In the genomic region with DNA sequence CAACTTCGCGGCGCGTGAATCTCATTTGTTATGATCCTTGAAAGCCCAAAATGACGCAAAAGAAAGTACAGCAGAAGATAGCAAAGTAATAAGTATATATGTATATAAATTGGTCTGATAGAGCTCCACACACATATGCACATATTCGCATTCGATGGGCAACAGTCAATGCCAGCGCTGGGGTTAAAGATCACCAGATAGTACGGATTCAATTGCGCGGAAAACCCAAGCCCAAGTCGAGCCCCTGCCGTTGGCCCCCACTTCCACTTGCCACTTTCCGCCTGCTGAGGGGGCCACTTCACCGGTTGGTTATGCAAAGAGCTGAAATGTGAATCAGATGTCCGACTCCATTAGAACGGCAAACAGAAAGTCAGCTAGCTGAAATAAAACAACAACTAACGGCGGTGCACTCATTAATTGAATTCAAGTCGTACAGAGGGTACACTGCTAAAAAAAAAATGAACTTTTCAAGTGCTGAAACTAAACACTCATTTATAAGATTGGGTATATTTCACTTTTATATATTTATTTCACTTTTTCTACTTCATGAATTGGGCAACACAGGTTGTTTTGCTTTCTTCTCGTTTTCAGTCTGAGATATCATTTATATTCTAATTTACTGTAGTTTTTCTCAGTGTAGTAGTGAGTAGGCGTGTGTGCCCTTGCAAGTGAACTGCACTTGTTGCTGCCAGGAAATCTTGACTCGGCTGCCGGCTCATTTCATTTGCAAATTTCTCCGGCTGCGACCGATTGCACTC, we compare ENCODE assay signal across 2 fruit fly cellular contexts.
A peak's percentile ranks its signal among the peaks of the same experiment; 100 is the strongest.
TF ChIP-seq lines count a peak whose summit lies in the region.

No protein-coding gene starts in this region.

TF ChIP-seq in whole organism, embryonic, 481 proteins besides CTCF, POLR2A, EP300 and RAD21 (continued from another document and continues in another):
- TF ChIP-seq CG9727 (GFP tag; optimal IDR thresholded peaks at IDR 0.05; lab: Kevin White, UChicago) (peak; percentile 23), ci (GFP tag; IDR thresholded peaks at IDR 0.05; lab: Robert Waterston, UW) (0 out of 3 replicates have a peak, but pooled peaks have one; percentile 56), ash1 (GFP tag; optimal IDR thresholded peaks at IDR 0.05; lab: Kevin White, UChicago) (no peak), CG11456 (GFP tag; IDR thresholded peaks at IDR 0.05; lab: Robert Waterston, UW) (no peak), CG11093 (GFP tag; IDR thresholded peaks at IDR 0.05; lab: Robert Waterston, UW) (no peak), CG31365 (tag; optimal IDR thresholded peaks at IDR 0.05; lab: Kevin White, UChicago) (no peak), CoRest (tag; optimal IDR thresholded peaks at IDR 0.05; lab: Kevin White, UChicago) (peak; percentile 13), Bgb (GFP tag; IDR thresholded peaks at IDR 0.05; lab: Robert Waterston, UW; ENCODE audit: partially characterized antibody) (no peak), Taf1 (GFP tag; IDR thresholded peaks at IDR 0.05; lab: Robert Waterston, UW) (no peak), CG1233 (GFP tag; optimal IDR thresholded peaks at IDR 0.05; lab: Kevin White, UChicago) (no peak), Hsf (GFP tag; optimal IDR thresholded peaks at IDR 0.05; lab: Kevin White, UChicago) (peak; percentile 2), grau (tag; optimal IDR thresholded peaks at IDR 0.05; lab: Kevin White, UChicago) (peak; percentile 25), sim (GFP tag; IDR thresholded peaks at IDR 0.05; lab: Robert Waterston, UW) (no peak), unpg (GFP tag; optimal IDR thresholded peaks at IDR 0.05; lab: Kevin White, UChicago) (peak; percentile 9), pum (GFP tag; optimal IDR thresholded peaks at IDR 0.05; lab: Kevin White, UChicago) (no peak), Sry-δ (GFP tag; optimal IDR thresholded peaks at IDR 0.05; lab: Kevin White, UChicago) (no peak), en (GFP tag; optimal IDR thresholded peaks at IDR 0.05; lab: Kevin White, UChicago) (no peak), CG15011 (GFP tag; optimal IDR thresholded peaks at IDR 0.05; lab: Kevin White, UChicago) (no peak), fru (optimal IDR thresholded peaks at IDR 0.05; lab: Kevin White, UChicago) (no peak), Dad (GFP tag; optimal IDR thresholded peaks at IDR 0.05; lab: Kevin White, UChicago) (no peak), chm (GFP tag; IDR thresholded peaks at IDR 0.05; lab: Robert Waterston, UW) (no peak), bsh (GFP tag; optimal IDR thresholded peaks at IDR 0.05; lab: Kevin White, UChicago) (peak in 1 of 2 experiments; percentile 40), CG42726 (GFP tag; IDR thresholded peaks at IDR 0.05; lab: Robert Waterston, UW; ENCODE audit: partially characterized antibody) (no peak), inv (GFP tag; IDR thresholded peaks at IDR 0.05; lab: Robert Waterston, UW; ENCODE audit: partially characterized antibody) (no peak), CG9932 (GFP tag; IDR thresholded peaks at IDR 0.05; lab: Robert Waterston, UW) (0 out of 2 replicates have a peak, but pooled peaks have one; percentile 34), CG9797 (GFP tag; optimal IDR thresholded peaks at IDR 0.05; lab: Kevin White, UChicago) (no peak), Max (GFP tag; optimal IDR thresholded peaks at IDR 0.05; lab: Kevin White, UChicago) (no peak), Gug (GFP tag; IDR thresholded peaks at IDR 0.05; lab: Robert Waterston, UW) (no peak), Side (GFP tag; optimal IDR thresholded peaks at IDR 0.05; lab: Kevin White, UChicago) (no peak), nerfin-1 (tag; optimal IDR thresholded peaks at IDR 0.05; lab: Kevin White, UChicago) (no peak), fd102C (GFP tag; optimal IDR thresholded peaks at IDR 0.05; lab: Kevin White, UChicago) (no peak), dmrt99B (tag; optimal IDR thresholded peaks at IDR 0.05; lab: Kevin White, UChicago) (peak; percentile 12), CG10979 (tag; optimal IDR thresholded peaks at IDR 0.05; lab: Kevin White, UChicago) (peak; percentile 12), Deaf1 (tag; optimal IDR thresholded peaks at IDR 0.05; lab: Kevin White, UChicago) (no peak), Ets65A (GFP tag; lab: Kevin White, UChicago) (peak; percentile 78), hkb (optimal IDR thresholded peaks at IDR 0.05; lab: Kevin White, UChicago) (no peak), hkb (GFP tag; IDR thresholded peaks at IDR 0.05; lab: Robert Waterston, UW) (no peak), HHEX (GFP tag; optimal IDR thresholded peaks at IDR 0.05; lab: Kevin White, UChicago) (no peak), CkIIα-i1 (GFP tag; IDR thresholded peaks at IDR 0.05; lab: Robert Waterston, UW) (no peak), lola (GFP tag; optimal IDR thresholded peaks at IDR 0.05; lab: Kevin White, UChicago) (peak in 1 of 3 experiments; percentile 25), lmd (GFP tag; IDR thresholded peaks at IDR 0.05; lab: Robert Waterston, UW) (0 out of 2 replicates have a peak, but pooled peaks have one; percentile 19), CG4360 (GFP tag; IDR thresholded peaks at IDR 0.05; lab: Robert Waterston, UW) (no peak), exex (tag; optimal IDR thresholded peaks at IDR 0.05; lab: Kevin White, UChicago) (no peak), wdn (GFP tag; IDR thresholded peaks at IDR 0.05; lab: Robert Waterston, UW) (no peak), CG30403 (GFP tag; optimal IDR thresholded peaks at IDR 0.05; lab: Kevin White, UChicago) (peak; percentile 44), CG4404 (GFP tag; IDR thresholded peaks at IDR 0.05; lab: Robert Waterston, UW) (0 out of 2 replicates have a peak, but pooled peaks have one; percentile 25), MBD-R2 (GFP tag; IDR thresholded peaks at IDR 0.05; lab: Robert Waterston, UW) (no peak), gem (tag; optimal IDR thresholded peaks at IDR 0.05; lab: Kevin White, UChicago) (peak; percentile 53), CG17186 (GFP tag; optimal IDR thresholded peaks at IDR 0.05; lab: Kevin White, UChicago) (no peak), Hmx (GFP tag; optimal IDR thresholded peaks at IDR 0.05; lab: Kevin White, UChicago) (no peak), CG30431 (GFP tag; optimal IDR thresholded peaks at IDR 0.05; lab: Kevin White, UChicago) (no peak), HmgZ (tag; optimal IDR thresholded peaks at IDR 0.05; lab: Kevin White, UChicago) (no peak), chif (GFP tag; optimal IDR thresholded peaks at IDR 0.05; lab: Kevin White, UChicago) (peak in 1 of 2 experiments; percentile 21), Atf6 (GFP tag; IDR thresholded peaks at IDR 0.05; lab: Robert Waterston, UW) (no peak), gce (GFP tag; IDR thresholded peaks at IDR 0.05; lab: Robert Waterston, UW) (no peak), CG18599 (GFP tag; optimal IDR thresholded peaks at IDR 0.05; lab: Kevin White, UChicago) (peak; percentile 15), jumu (GFP tag; optimal IDR thresholded peaks at IDR 0.05; lab: Kevin White, UChicago) (no peak), phol (tag; optimal IDR thresholded peaks at IDR 0.05; lab: Kevin White, UChicago) (peak; percentile 34), sna (GFP tag; IDR thresholded peaks at IDR 0.05; lab: Robert Waterston, UW; ENCODE audit: partially characterized antibody) (no peak), org-1 (GFP tag; optimal IDR thresholded peaks at IDR 0.05; lab: Kevin White, UChicago) (no peak), Dbx (GFP tag; IDR thresholded peaks at IDR 0.05; lab: Robert Waterston, UW) (no peak), CG18262 (tag; optimal IDR thresholded peaks at IDR 0.05; lab: Kevin White, UChicago) (peak; percentile 8), CG15514 (GFP tag; optimal IDR thresholded peaks at IDR 0.05; lab: Kevin White, UChicago) (no peak)

TF ChIP-seq in whole organism, prepupa, 60 proteins besides CTCF, POLR2A, EP300 and RAD21 (continued from another document):
- TF ChIP-seq eg (GFP tag; IDR thresholded peaks at IDR 0.05; lab: Robert Waterston, UW) = peak; percentile 70; the same call in 2 of the 3 replicates
